Worm (Caenorhabditis elegans) whole organism, L3 larva: ENCODE measurements around the gene F58D2.2.

Experiments
- ceh-9 ChIP-seq: sonication (generic microtip); optimal IDR thresholded peaks from 2 replicates; lab custom pipeline; 2018; ENCODE audit warnings: missing biosample characterization, missing genetic modification characterization
- eor-1 ChIP-seq, 2 experiments: fragments of 150-350 bp; optimal IDR thresholded peaks; 2 replicates each; lab custom pipeline; 2014 to 2018; ENCODE audit warnings: missing biosample characterization in 2 of 2, missing genetic modification characterization in 2 of 2
- fkh-10 ChIP-seq: sonication (generic microtip); optimal IDR thresholded peaks from 2 replicates; lab custom pipeline; 2017; ENCODE audit warnings: missing biosample characterization, missing genetic modification reagents, missing genetic modification characterization
- jun-1 ChIP-seq: fragments of 150-350 bp; optimal IDR thresholded peaks from 2 replicates; lab custom pipeline; 2014; ENCODE audit warnings: missing biosample characterization, missing genetic modification reagents, missing genetic modification characterization
- mdl-1 ChIP-seq: fragments of 150-350 bp; optimal IDR thresholded peaks from 2 replicates; lab custom pipeline; 2014; ENCODE audit warnings: missing biosample characterization, missing genetic modification characterization
- mml-1 ChIP-seq: fragments of 150-350 bp; sonication (generic microtip); optimal IDR thresholded peaks from 3 replicates; lab custom pipeline; 2014; ENCODE audit warnings: missing biosample characterization, missing genetic modification characterization
- nfya-1 ChIP-seq: sonication (generic microtip); optimal IDR thresholded peaks from 2 replicates; lab custom pipeline; 2017; ENCODE audit warnings: missing genetic modification characterization, mild to moderate bottlenecking, missing compliant biosample characterization, antibody characterized with exemption, moderate library complexity; ENCODE audit not compliant: insufficient read depth
- nhr-23 ChIP-seq: fragments of 150-350 bp; optimal IDR thresholded peaks from 2 replicates; lab custom pipeline; 2014; ENCODE audit warnings: missing biosample characterization, missing genetic modification reagents, missing genetic modification characterization
- nhr-28 ChIP-seq: fragments of 150-350 bp; optimal IDR thresholded peaks from 2 replicates; lab custom pipeline; 2014; ENCODE audit warnings: missing biosample characterization, missing genetic modification characterization
- nhr-43 ChIP-seq: sonication (generic microtip); optimal IDR thresholded peaks from 2 replicates; lab custom pipeline; 2016; ENCODE audit warnings: mild to moderate bottlenecking, missing genetic modification characterization, missing compliant biosample characterization; ENCODE audit not compliant: poor library complexity, severe bottlenecking
- pha-4 ChIP-seq: fragments of 150-350 bp; optimal IDR thresholded peaks from 2 replicates; lab custom pipeline; 2014; ENCODE audit warnings: missing biosample characterization, missing genetic modification reagents, missing genetic modification characterization
- sea-2 ChIP-seq: fragments of 150-350 bp; sonication (generic microtip); optimal IDR thresholded peaks from 4 replicates; lab custom pipeline; 2014; ENCODE audit warnings: missing biosample characterization, missing genetic modification reagents, missing genetic modification characterization
- zag-1 ChIP-seq: fragments of 150-350 bp; optimal IDR thresholded peaks from 2 replicates; lab custom pipeline; 2014; ENCODE audit warnings: missing biosample characterization, missing genetic modification characterization

DNA sequence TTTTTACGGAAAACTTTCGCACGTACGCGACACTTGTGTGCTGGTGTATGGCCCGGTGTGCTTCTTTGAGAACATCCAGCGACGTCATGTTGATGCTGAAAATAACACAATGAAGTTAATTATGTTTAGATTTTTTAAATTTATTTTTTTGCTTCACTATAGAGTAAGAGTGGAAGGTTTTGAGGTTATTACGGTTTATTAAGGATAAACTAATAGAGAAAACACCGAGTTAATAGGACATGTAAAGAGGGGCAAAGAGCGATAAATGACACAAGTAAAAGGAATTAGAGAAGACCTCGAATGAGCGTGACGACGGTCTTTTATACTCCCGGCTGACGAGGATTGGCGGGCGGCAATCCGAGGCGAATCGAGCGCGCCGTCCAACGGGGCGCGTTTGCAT lies 608 bp upstream of the F58D2.2 start, which contains the start of gene F58D2.4:
- TF ChIP-seq nhr-28 (tag; lab: Kevin White, UChicago): no peak
- no peak for TF ChIP-seq nhr-23 (tag; lab: Kevin White, UChicago)
- no peak for TF ChIP-seq ceh-9 (tag; lab: Kevin White, UChicago)
- TF ChIP-seq pha-4 (tag; lab: Kevin White, UChicago): no peak
- no peak for TF ChIP-seq fkh-10 (GFP tag; lab: Kevin White, UChicago)
- no peak for TF ChIP-seq zag-1
- TF ChIP-seq jun-1 (tag; lab: Kevin White, UChicago): no peak
- no peak for TF ChIP-seq nfya-1 (tag; lab: Kevin White, UChicago)
- no peak for TF ChIP-seq mml-1
- no peak for TF ChIP-seq sea-2 (GFP tag; lab: Kevin White, UChicago)
- TF ChIP-seq eor-1 (tag; optimal IDR thresholded peaks at IDR 0.05; lab: Kevin White, UChicago): no peak
- no peak for TF ChIP-seq nhr-43 (tag; lab: Kevin White, UChicago)
- no peak for TF ChIP-seq mdl-1 (tag; lab: Kevin White, UChicago)
